Fruit fly (Drosophila melanogaster) whole organism, embryonic: Measurements from ENCODE around the gene mRpL20.
A peak's percentile ranks its signal among the peaks of the same experiment; 100 is the strongest.

Source experiments
- Atf3 ChIP-seq: fragments of 200-800 bp; sonication (Bioruptor generic); optimal IDR thresholded peaks from 3 replicates; lab custom pipeline; 2016; ENCODE audit warnings: missing biosample characterization, missing genetic modification characterization
- BEAF-32 ChIP-seq: fragments of 200-800 bp; sonication (Bioruptor generic); optimal IDR thresholded peaks from 3 replicates; lab custom pipeline; 2017; ENCODE audit warnings: missing biosample characterization, missing genetic modification characterization, mild to moderate bottlenecking, moderate library complexity, missing genetic modification reagents
- CG10366 ChIP-seq: fragments of 200-800 bp; sonication (Bioruptor generic); IDR thresholded peaks from 2 replicates; pipeline ENCODE4 v1.3.6; 2022; ENCODE audit warnings: missing biosample characterization, missing genetic modification characterization
- CG10462 ChIP-seq: fragments of 200-800 bp; sonication (Bioruptor generic); optimal IDR thresholded peaks from 2 replicates; lab custom pipeline; 2016; ENCODE audit warnings: missing biosample characterization, missing genetic modification characterization
- CG10654 ChIP-seq: fragments of 200-800 bp; sonication (Bioruptor generic); optimal IDR thresholded peaks from 2 replicates; lab custom pipeline; 2016; ENCODE audit warnings: missing biosample characterization, missing genetic modification characterization
- CG12236 ChIP-seq: fragments of 200-800 bp; sonication (Bioruptor generic); optimal IDR thresholded peaks from 2 replicates; lab custom pipeline; 2016; ENCODE audit warnings: missing biosample characterization, missing genetic modification characterization
- CG14860 ChIP-seq: fragments of 200-800 bp; sonication (Bioruptor generic); IDR thresholded peaks from 3 replicates; pipeline ENCODE4 v1.3.6; 2022; ENCODE audit warnings: missing biosample characterization, missing genetic modification characterization; ENCODE audit not compliant: partially characterized antibody
- CG2202 ChIP-seq: fragments of 200-800 bp; sonication (Bioruptor generic); optimal IDR thresholded peaks from 2 replicates; lab custom pipeline; 2018; ENCODE audit warnings: missing biosample characterization, mild to moderate bottlenecking, missing genetic modification characterization
- CG30431 ChIP-seq: fragments of 200-800 bp; sonication (Bioruptor generic); optimal IDR thresholded peaks from 2 replicates; lab custom pipeline; 2017; ENCODE audit warnings: missing biosample characterization, missing genetic modification characterization
- CG3065 ChIP-seq: fragments of 200-800 bp; sonication (Bioruptor generic); optimal IDR thresholded peaks from 2 replicates; lab custom pipeline; 2016; ENCODE audit warnings: missing biosample characterization, missing genetic modification characterization
- CG32772 ChIP-seq: fragments of 200-800 bp; sonication (Bioruptor generic); IDR thresholded peaks from 2 replicates; pipeline ENCODE4 v1.3.6; 2022; ENCODE audit warnings: missing biosample characterization, missing genetic modification characterization
- CG33213 ChIP-seq: fragments of 200-800 bp; sonication (Bioruptor generic); optimal IDR thresholded peaks from 3 replicates; lab custom pipeline; 2016; ENCODE audit warnings: missing biosample characterization, missing genetic modification characterization
- CG34422 ChIP-seq: fragments of 200-800 bp; sonication (Bioruptor generic); IDR thresholded peaks from 3 replicates; pipeline ENCODE4 v1.3.6; 2022; ENCODE audit warnings: missing biosample characterization, missing genetic modification characterization
- CG4328 ChIP-seq: fragments of 200-800 bp; sonication (Bioruptor generic); optimal IDR thresholded peaks from 3 replicates; lab custom pipeline; 2017; ENCODE audit warnings: missing biosample characterization, missing genetic modification reagents, missing genetic modification characterization
- CG4360 ChIP-seq: fragments of 200-800 bp; sonication (Bioruptor generic); IDR thresholded peaks from 2 replicates; pipeline ENCODE4 v1.3.6; 2022; ENCODE audit warnings: missing biosample characterization, missing genetic modification characterization
- CG6272 ChIP-seq: fragments of 200-800 bp; sonication (Bioruptor generic); IDR thresholded peaks from 2 replicates; pipeline ENCODE4 v1.3.6; 2022; ENCODE audit warnings: missing biosample characterization, missing genetic modification characterization
- CG7372 ChIP-seq: fragments of 200-800 bp; sonication (Bioruptor generic); IDR thresholded peaks from 2 replicates; pipeline ENCODE4 v1.3.6; 2022; ENCODE audit warnings: missing biosample characterization, missing genetic modification characterization
- CG8089 ChIP-seq: fragments of 200-800 bp; sonication (Bioruptor generic); optimal IDR thresholded peaks from 3 replicates; lab custom pipeline; 2016; ENCODE audit warnings: missing biosample characterization, missing genetic modification characterization
- CG8281 ChIP-seq: fragments of 200-800 bp; sonication (Bioruptor generic); optimal IDR thresholded peaks from 2 replicates; lab custom pipeline; 2018; ENCODE audit warnings: missing biosample characterization, mild to moderate bottlenecking, missing genetic modification characterization, moderate library complexity
- CG8290 ChIP-seq, 3 experiments: fragments of 200-800 bp; sonication (Bioruptor generic); optimal IDR thresholded peaks; 2 replicates each; lab custom pipeline; 2016 to 2019; ENCODE audit warnings: missing biosample characterization in 3 of 3, missing genetic modification characterization in 3 of 3, mild to moderate bottlenecking in 2 of 3, moderate library complexity in 1 of 3
- CG9932 ChIP-seq: fragments of 200-800 bp; sonication (Bioruptor generic); IDR thresholded peaks from 2 replicates; pipeline ENCODE4 v1.3.6; 2022; ENCODE audit warnings: missing biosample characterization, missing genetic modification characterization
- Dip3 ChIP-seq: fragments of 200-800 bp; sonication (Bioruptor generic); optimal IDR thresholded peaks from 3 replicates; lab custom pipeline; 2016; ENCODE audit warnings: missing biosample characterization, missing genetic modification characterization
- H2.0 ChIP-seq: fragments of 200-800 bp; sonication (Bioruptor generic); IDR thresholded peaks from 2 replicates; pipeline ENCODE4 v1.3.6; 2022; ENCODE audit warnings: missing biosample characterization, missing genetic modification characterization
- MESR4 ChIP-seq: fragments of 200-800 bp; sonication (Bioruptor generic); optimal IDR thresholded peaks from 2 replicates; lab custom pipeline; 2018; ENCODE audit warnings: missing biosample characterization, mild to moderate bottlenecking, missing genetic modification characterization, moderate library complexity
- Med ChIP-seq: fragments of 200-800 bp; sonication (Bioruptor generic); peaks from one replicate; lab custom pipeline; 2016; ENCODE audit warnings: missing biosample characterization, missing genetic modification characterization, mild to moderate bottlenecking, inconsistent platforms, moderate library complexity
- Mes4 ChIP-seq: fragments of 200-800 bp; sonication (Bioruptor generic); optimal IDR thresholded peaks from 2 replicates; lab custom pipeline; 2016; ENCODE audit warnings: missing biosample characterization, missing genetic modification characterization
- az2 ChIP-seq: fragments of 200-800 bp; sonication (Bioruptor generic); optimal IDR thresholded peaks from 3 replicates; lab custom pipeline; 2016; ENCODE audit warnings: missing biosample characterization, missing genetic modification characterization
- bcd ChIP-seq: fragments of 200-800 bp; sonication (Bioruptor generic); optimal IDR thresholded peaks from 2 replicates; lab custom pipeline; 2017; ENCODE audit warnings: missing biosample characterization, mild to moderate bottlenecking, missing genetic modification characterization
- bowl ChIP-seq: fragments of 200-800 bp; sonication (Bioruptor generic); IDR thresholded peaks from 2 replicates; pipeline ENCODE4 v1.3.6; 2022; ENCODE audit warnings: missing biosample characterization, missing genetic modification characterization
- cg ChIP-seq: fragments of 200-800 bp; sonication (Bioruptor generic); optimal IDR thresholded peaks from 3 replicates; lab custom pipeline; 2019; ENCODE audit warnings: missing biosample characterization, mild to moderate bottlenecking, missing genetic modification characterization, moderate library complexity
- crc ChIP-seq: fragments of 200-800 bp; sonication (Bioruptor generic); optimal IDR thresholded peaks from 2 replicates; lab custom pipeline; 2016; ENCODE audit warnings: missing biosample characterization, missing genetic modification characterization
- dimm ChIP-seq: fragments of 200-800 bp; sonication (Bioruptor generic); IDR thresholded peaks from 2 replicates; pipeline ENCODE4 v1.3.6; 2022; ENCODE audit warnings: missing biosample characterization, missing genetic modification characterization
- dmrt99B ChIP-seq: fragments of 200-800 bp; sonication (Bioruptor generic); optimal IDR thresholded peaks from 2 replicates; lab custom pipeline; 2018; ENCODE audit warnings: missing biosample characterization, mild to moderate bottlenecking, missing genetic modification characterization, moderate library complexity
- gsb-n ChIP-seq: fragments of 200-800 bp; sonication (Bioruptor generic); optimal IDR thresholded peaks from 3 replicates; lab custom pipeline; 2018; ENCODE audit warnings: missing biosample characterization, mild to moderate bottlenecking, missing genetic modification characterization
- ham ChIP-seq: fragments of 200-800 bp; sonication (Bioruptor generic); IDR thresholded peaks from 2 replicates; pipeline ENCODE4 v1.3.6; 2022; ENCODE audit warnings: missing biosample characterization, missing genetic modification characterization
- hkb ChIP-seq, 2 experiments: fragments of 200-800 bp in 1 of 2; fragments of >200 bp in 1 of 2; sonication (Bioruptor generic) in 1 of 2; IDR thresholded peaks in 1 of 2; optimal IDR thresholded peaks in 1 of 2; 2 replicates each; pipeline versions ENCODE4 v1.3.6 to Lab custom; 2017 to 2022; ENCODE audit warnings: missing biosample characterization in 1 of 2, missing genetic modification characterization in 1 of 2
- ind ChIP-seq: fragments of 200-800 bp; sonication (Bioruptor generic); optimal IDR thresholded peaks from 3 replicates; lab custom pipeline; 2016; ENCODE audit warnings: missing biosample characterization, missing genetic modification characterization
- inv ChIP-seq: fragments of 200-800 bp; sonication (Bioruptor generic); IDR thresholded peaks from 2 replicates; pipeline ENCODE4 v1.3.6; 2022; ENCODE audit warnings: missing biosample characterization, missing genetic modification characterization; ENCODE audit not compliant: partially characterized antibody
- kah ChIP-seq: fragments of 200-800 bp; sonication (Bioruptor generic); optimal IDR thresholded peaks from 2 replicates; lab custom pipeline; 2018; ENCODE audit warnings: missing biosample characterization, mild to moderate bottlenecking, missing genetic modification characterization
- pnt ChIP-seq: fragments of 200-800 bp; sonication (Bioruptor generic); optimal IDR thresholded peaks from 3 replicates; lab custom pipeline; 2016; ENCODE audit warnings: missing biosample characterization, missing genetic modification characterization
- repo ChIP-seq: fragments of 200-800 bp; sonication (Bioruptor generic); optimal IDR thresholded peaks from 2 replicates; lab custom pipeline; 2016; ENCODE audit warnings: missing biosample characterization, missing genetic modification characterization
- ro ChIP-seq: fragments of 200-800 bp; sonication (Bioruptor generic); IDR thresholded peaks from 2 replicates; pipeline ENCODE4 v1.3.6; 2022; ENCODE audit warnings: missing biosample characterization, missing genetic modification characterization
- sc ChIP-seq, 3 experiments: fragments of >200 bp in 2 of 3; fragments of 200-800 bp in 1 of 3; sonication (Bioruptor generic) in 1 of 3; optimal IDR thresholded peaks; 2 replicates in 2 of 3; 3 replicates in 1 of 3; lab custom pipeline; 2017; ENCODE audit warnings: mild to moderate bottlenecking in 1 of 3, missing biosample characterization in 1 of 3, missing genetic modification characterization in 1 of 3, missing genetic modification reagents in 1 of 3
- sob ChIP-seq: fragments of 200-800 bp; sonication (Bioruptor generic); IDR thresholded peaks from 2 replicates; pipeline ENCODE4 v1.3.6; 2022; ENCODE audit warnings: missing biosample characterization, missing genetic modification characterization
- stwl ChIP-seq: fragments of 200-800 bp; sonication (Bioruptor generic); optimal IDR thresholded peaks from 3 replicates; lab custom pipeline; 2018; ENCODE audit warnings: missing biosample characterization, mild to moderate bottlenecking, missing genetic modification characterization, moderate library complexity
- sug ChIP-seq: fragments of 200-800 bp; optimal IDR thresholded peaks from 2 replicates; lab custom pipeline; 2019; ENCODE audit warnings: missing biosample characterization, mild to moderate bottlenecking, missing genetic modification characterization, moderate library complexity
- tap ChIP-seq: fragments of 200-800 bp; optimal IDR thresholded peaks from 3 replicates; lab custom pipeline; 2019; ENCODE audit warnings: missing biosample characterization, mild to moderate bottlenecking, missing genetic modification characterization, moderate library complexity
- tgo ChIP-seq: fragments of 200-800 bp; sonication (Bioruptor generic); IDR thresholded peaks from 3 replicates; pipeline ENCODE4 v1.3.6; 2022; ENCODE audit warnings: missing biosample characterization, missing genetic modification characterization
- tna ChIP-seq: fragments of 200-800 bp; sonication (Bioruptor generic); IDR thresholded peaks from 2 replicates; pipeline ENCODE4 v1.3.6; 2022; ENCODE audit warnings: missing biosample characterization, missing genetic modification characterization; ENCODE audit not compliant: partially characterized antibody

Gene mRpL20

DNA sequence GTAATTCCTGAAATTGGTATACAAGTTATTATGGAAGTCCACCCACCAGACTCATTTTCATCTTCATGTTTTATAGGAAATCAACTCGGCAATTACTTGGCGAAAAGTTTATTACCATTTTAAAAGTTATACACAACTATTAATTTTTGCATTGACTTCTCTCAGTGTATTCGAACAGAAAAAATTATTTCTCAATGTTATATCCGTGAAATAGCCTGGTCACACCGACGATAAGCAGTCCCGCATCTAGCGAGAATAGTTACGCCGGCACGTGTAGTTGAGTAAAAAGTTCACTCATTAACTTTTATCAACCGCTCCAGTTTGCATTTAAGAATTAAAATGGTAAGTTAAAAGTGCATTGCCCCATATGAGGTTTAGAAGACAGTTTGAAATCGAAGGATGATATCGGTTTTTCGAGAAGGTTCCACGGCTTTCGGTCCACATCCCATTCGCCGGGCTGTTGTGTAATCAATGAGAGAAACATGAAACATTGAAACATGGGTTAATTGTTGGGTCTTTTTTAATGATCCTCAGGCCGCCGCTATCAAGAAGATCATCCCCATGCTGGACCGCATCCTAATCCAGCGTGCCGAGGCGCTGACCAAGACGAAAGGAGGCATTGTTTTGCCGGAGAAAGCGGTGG is 1.7 kb downstream of the mRpL20 start, which contains the start of gene CG11267 (continued):
- TF ChIP-seq CG2202 (tag; lab: Kevin White, UChicago): peak; percentile 47
- no peak for TF ChIP-seq CG3065 (GFP tag; lab: Kevin White, UChicago)
- peak; percentile 91 for TF ChIP-seq sug
- peak; percentile 80 for TF ChIP-seq pnt (GFP tag; lab: Kevin White, UChicago)
- no peak for TF ChIP-seq CG12236 (GFP tag; lab: Kevin White, UChicago)
- 0 out of 2 replicates have a peak, but pooled peaks have one; percentile 18 for TF ChIP-seq tna (GFP tag; lab: Robert Waterston, UW)
- TF ChIP-seq CG10366 (GFP tag; lab: Robert Waterston, UW): peak; percentile 87
- peak; percentile 75 for TF ChIP-seq ro
- TF ChIP-seq sob (GFP tag; lab: Robert Waterston, UW): peak; percentile 93
- TF ChIP-seq CG4360 (GFP tag; lab: Robert Waterston, UW): 0 out of 2 replicates have a peak, but pooled peaks have one; percentile 8
- TF ChIP-seq CG30431 (GFP tag; lab: Kevin White, UChicago): peak; percentile 59
- TF ChIP-seq CG32772 (GFP tag; lab: Robert Waterston, UW): peak; percentile 90
- peak; percentile 98 for TF ChIP-seq Med (GFP tag; lab: Kevin White, UChicago)
- TF ChIP-seq CG33213 (GFP tag; lab: Kevin White, UChicago): peak; percentile 75
- peak; percentile 57; the same call in 1 of the 2 replicates for TF ChIP-seq ham (GFP tag; lab: Robert Waterston, UW)
- peak; percentile 88 for TF ChIP-seq tap (tag; lab: Kevin White, UChicago)
- TF ChIP-seq gsb-n (tag; lab: Kevin White, UChicago): peak; percentile 58
- TF ChIP-seq kah (GFP tag; lab: Kevin White, UChicago): peak; percentile 72
- TF ChIP-seq Atf3 (GFP tag; lab: Kevin White, UChicago): peak; percentile 53
- no peak for TF ChIP-seq inv
- peak; percentile 71 for TF ChIP-seq CG6272 (GFP tag; lab: Robert Waterston, UW)
- TF ChIP-seq sc (optimal IDR thresholded peaks at IDR 0.05; lab: Kevin White, UChicago): no peak
- peak; percentile 26 for TF ChIP-seq sc (GFP tag; optimal IDR thresholded peaks at IDR 0.05; lab: Kevin White, UChicago)
- peak; percentile 84 for TF ChIP-seq bowl (GFP tag; lab: Robert Waterston, UW)
- TF ChIP-seq tgo (GFP tag; lab: Robert Waterston, UW): peak; percentile 92
- TF ChIP-seq MESR4: peak; percentile 53
- TF ChIP-seq crc (GFP tag; lab: Kevin White, UChicago): peak; percentile 71
- no peak for TF ChIP-seq CG8290 (GFP tag; optimal IDR thresholded peaks at IDR 0.05; lab: Kevin White, UChicago)
- TF ChIP-seq CG8290 (tag; optimal IDR thresholded peaks at IDR 0.05; lab: Kevin White, UChicago): peak; percentile 5 to 94
- TF ChIP-seq H2.0 (GFP tag; lab: Robert Waterston, UW): peak; percentile 90
- peak; percentile 90 for TF ChIP-seq CG7372 (GFP tag; lab: Robert Waterston, UW)
- peak; percentile 67 for TF ChIP-seq az2
- TF ChIP-seq CG10654 (GFP tag; lab: Kevin White, UChicago): peak; percentile 86
- peak; percentile 96 for TF ChIP-seq CG9932
- TF ChIP-seq hkb (optimal IDR thresholded peaks at IDR 0.05; lab: Kevin White, UChicago): no peak
- TF ChIP-seq hkb (GFP tag; IDR thresholded peaks at IDR 0.05; lab: Robert Waterston, UW): peak; percentile 94
- peak; percentile 65 for TF ChIP-seq CG8089 (GFP tag; lab: Kevin White, UChicago)
- TF ChIP-seq CG14860 (GFP tag; lab: Robert Waterston, UW): no peak
- TF ChIP-seq repo: peak; percentile 47
- TF ChIP-seq BEAF-32 (GFP tag; lab: Kevin White, UChicago): peak; percentile 23
- peak; percentile 70 for TF ChIP-seq CG8281 (tag; lab: Kevin White, UChicago)
- TF ChIP-seq CG4328: peak; percentile 86
- TF ChIP-seq dmrt99B (tag; lab: Kevin White, UChicago): peak; percentile 88
- TF ChIP-seq CG34422 (GFP tag; lab: Robert Waterston, UW): peak; percentile 93
- TF ChIP-seq ind: peak; percentile 89
- no peak for TF ChIP-seq cg (GFP tag; lab: Kevin White, UChicago)
- peak; percentile 85 for TF ChIP-seq Dip3 (GFP tag; lab: Kevin White, UChicago)
- TF ChIP-seq CG10462 (GFP tag; lab: Kevin White, UChicago): no peak
- TF ChIP-seq Mes4 (GFP tag; lab: Kevin White, UChicago): peak; percentile 51
- TF ChIP-seq dimm (GFP tag; lab: Robert Waterston, UW): no peak; the same call in none of the 2 replicates
- peak; percentile 84 for TF ChIP-seq bcd (GFP tag; lab: Kevin White, UChicago)
- peak; percentile 35 for TF ChIP-seq stwl (tag; lab: Kevin White, UChicago)
